Fruit fly (Drosophila melanogaster): Measurements from ENCODE around the gene Zip99C.

Zip99C gene

dm6 chr3R:29816266-29816665 is 52.4 kb downstream of the Zip99C start, which contains the start of gene Vps16B (continued):
- TF ChIP-seq CG9797 (GFP tag; optimal IDR thresholded peaks at IDR 0.05) (peak; percentile 58), CG9609 (GFP tag; optimal IDR thresholded peaks at IDR 0.05) (no peak), CG3847 (GFP tag; IDR thresholded peaks at IDR 0.05) (peak; percentile 25; the same call in 1 of the 2 replicates), CG34224 (GFP tag; IDR thresholded peaks at IDR 0.05; ENCODE audit: partially characterized antibody) (peak; percentile 41; the same call in 2 of the 3 replicates), BEAF-32 (GFP tag; optimal IDR thresholded peaks at IDR 0.05) (peak; percentile 19), Abd-B (GFP tag; optimal IDR thresholded peaks at IDR 0.05) (no peak), prd (optimal IDR thresholded peaks at IDR 0.05) (no peak), prd (GFP tag; IDR thresholded peaks at IDR 0.05) (no peak), CG4854 (GFP tag; optimal IDR thresholded peaks at IDR 0.05) (no peak), lmd (GFP tag; IDR thresholded peaks at IDR 0.05) (no peak), sens (GFP tag) (no peak), gce (GFP tag; IDR thresholded peaks at IDR 0.05) (no peak), CG6689 (GFP tag; IDR thresholded peaks at IDR 0.05) (no peak), CG7372 (GFP tag; IDR thresholded peaks at IDR 0.05) (no peak), CG12942 (GFP tag; optimal IDR thresholded peaks at IDR 0.05) (no peak), Lhr (GFP tag; optimal IDR thresholded peaks at IDR 0.05) (no peak), pan (optimal IDR thresholded peaks at IDR 0.05) (no peak), pan (GFP tag; optimal IDR thresholded peaks at IDR 0.05 in 1 of 2, IDR thresholded peaks at IDR 0.05 in 1 of 2) (no peak), nau (GFP tag; optimal IDR thresholded peaks at IDR 0.05) (no peak), twi (tag; optimal IDR thresholded peaks at IDR 0.05) (no peak), CG7928 (GFP tag; optimal IDR thresholded peaks at IDR 0.05) (no peak), aop (GFP tag; IDR thresholded peaks at IDR 0.05) (no peak), CG15601 (tag; optimal IDR thresholded peaks at IDR 0.05) (no peak), hth (optimal IDR thresholded peaks at IDR 0.05) (no peak), slbo (GFP tag; IDR thresholded peaks at IDR 0.05) (no peak), zen2 (GFP tag; IDR thresholded peaks at IDR 0.05; ENCODE audit: partially characterized antibody) (0 out of 3 replicates have a peak, but pooled peaks have one; percentile 49), Sox102F (GFP tag; optimal IDR thresholded peaks at IDR 0.05) (no peak), eve (GFP tag; optimal IDR thresholded peaks at IDR 0.05) (no peak), gcm2 (GFP tag; optimal IDR thresholded peaks at IDR 0.05) (no peak), H15 (GFP tag; IDR thresholded peaks at IDR 0.05) (no peak), Opbp (GFP tag; IDR thresholded peaks at IDR 0.05; ENCODE audit: partially characterized antibody) (peak; percentile 39; the same call in 1 of the 3 replicates), Hand (GFP tag; optimal IDR thresholded peaks at IDR 0.05) (no peak), CG2712 (tag; optimal IDR thresholded peaks at IDR 0.05) (no peak), tll (GFP tag; optimal IDR thresholded peaks at IDR 0.05) (no peak), pros (GFP tag; optimal IDR thresholded peaks at IDR 0.05) (no peak), btn (GFP tag; optimal IDR thresholded peaks at IDR 0.05) (no peak), CG14710 (tag; optimal IDR thresholded peaks at IDR 0.05) (peak; percentile 41), gem (tag; optimal IDR thresholded peaks at IDR 0.05) (no peak), CG13894 (tag; optimal IDR thresholded peaks at IDR 0.05) (no peak), Dek (tag; optimal IDR thresholded peaks at IDR 0.05) (no peak), repo (GFP tag; optimal IDR thresholded peaks at IDR 0.05) (no peak), stc (GFP tag; IDR thresholded peaks at IDR 0.05) (no peak), emc (GFP tag; optimal IDR thresholded peaks at IDR 0.05) (no peak), tio (GFP tag; optimal IDR thresholded peaks at IDR 0.05) (no peak), ab (GFP tag; optimal IDR thresholded peaks at IDR 0.05) (no peak), CG4328 (GFP tag; optimal IDR thresholded peaks at IDR 0.05) (no peak), inv (GFP tag; IDR thresholded peaks at IDR 0.05; ENCODE audit: partially characterized antibody) (no peak), CG8290 (GFP tag; optimal IDR thresholded peaks at IDR 0.05) (no peak), CG8290 (tag; optimal IDR thresholded peaks at IDR 0.05) (no peak), CG1832 (GFP tag; optimal IDR thresholded peaks at IDR 0.05) (no peak), HLH4C (GFP tag; IDR thresholded peaks at IDR 0.05; ENCODE audit: partially characterized antibody) (no peak), E2f2 (GFP tag; IDR thresholded peaks at IDR 0.05) (peak; percentile 71)

Measured in whole organism, embryonic.